Fruit fly (Drosophila melanogaster) whole organism, embryonic: Measurements from ENCODE around the gene Best3.

ENCODE experiments used
- Abd-B ChIP-seq: fragments of 200-800 bp; sonication (Bioruptor generic); optimal IDR thresholded peaks from 2 replicates; lab custom pipeline; 2018; ENCODE audit warnings: missing biosample characterization, mild to moderate bottlenecking, missing genetic modification characterization, moderate library complexity
- Atf-2 ChIP-seq: fragments of 200-800 bp; sonication (Bioruptor generic); optimal IDR thresholded peaks from 2 replicates; lab custom pipeline; 2016; ENCODE audit warnings: missing biosample characterization, missing genetic modification characterization
- BEAF-32 ChIP-seq: fragments of 200-800 bp; sonication (Bioruptor generic); optimal IDR thresholded peaks from 3 replicates; lab custom pipeline; 2017; ENCODE audit warnings: missing biosample characterization, missing genetic modification characterization, mild to moderate bottlenecking, moderate library complexity, missing genetic modification reagents
- CG10366 ChIP-seq: fragments of 200-800 bp; sonication (Bioruptor generic); IDR thresholded peaks from 2 replicates; pipeline ENCODE4 v1.3.6; 2022; ENCODE audit warnings: missing biosample characterization, missing genetic modification characterization
- CG10543 ChIP-seq: fragments of 200-800 bp; sonication (Bioruptor generic); optimal IDR thresholded peaks from 3 replicates; lab custom pipeline; 2017; ENCODE audit warnings: missing biosample characterization, mild to moderate bottlenecking, missing genetic modification characterization, moderate library complexity
- CG1233 ChIP-seq: fragments of 200-800 bp; sonication (Bioruptor generic); optimal IDR thresholded peaks from 4 replicates; lab custom pipeline; 2018; ENCODE audit warnings: missing biosample characterization, mild to moderate bottlenecking, missing genetic modification characterization
- CG12391 ChIP-seq: fragments of 200-800 bp; sonication (Bioruptor generic); optimal IDR thresholded peaks from 3 replicates; lab custom pipeline; 2018; ENCODE audit warnings: missing biosample characterization, mild to moderate bottlenecking, missing genetic modification characterization, moderate library complexity
- CG16779 ChIP-seq: fragments of 200-800 bp; sonication (Bioruptor generic); IDR thresholded peaks from 2 replicates; pipeline ENCODE4 v1.3.6; 2022; ENCODE audit warnings: missing biosample characterization, missing genetic modification characterization
- CG17359 ChIP-seq: fragments of 200-800 bp; sonication (Bioruptor generic); optimal IDR thresholded peaks from 3 replicates; lab custom pipeline; 2018; ENCODE audit warnings: missing biosample characterization, mild to moderate bottlenecking, missing genetic modification characterization, moderate library complexity
- CG33557 ChIP-seq: fragments of 200-800 bp; sonication (Bioruptor generic); optimal IDR thresholded peaks from 2 replicates; lab custom pipeline; 2019; ENCODE audit warnings: missing biosample characterization, mild to moderate bottlenecking, missing genetic modification characterization, moderate library complexity
- CG34224 ChIP-seq: fragments of 200-800 bp; sonication (Bioruptor generic); IDR thresholded peaks from 3 replicates; pipeline ENCODE4 v1.3.6; 2022; ENCODE audit warnings: missing biosample characterization, missing genetic modification characterization; ENCODE audit not compliant: partially characterized antibody
- CG6272 ChIP-seq: fragments of 200-800 bp; sonication (Bioruptor generic); IDR thresholded peaks from 2 replicates; pipeline ENCODE4 v1.3.6; 2022; ENCODE audit warnings: missing biosample characterization, missing genetic modification characterization
- CG6854 ChIP-seq: fragments of 200-800 bp; sonication (Bioruptor generic); optimal IDR thresholded peaks from 3 replicates; lab custom pipeline; 2017; ENCODE audit warnings: missing biosample characterization, mild to moderate bottlenecking, missing genetic modification characterization
- CG7987 ChIP-seq: fragments of 200-800 bp; sonication (Bioruptor generic); optimal IDR thresholded peaks from 2 replicates; lab custom pipeline; 2018; ENCODE audit warnings: missing biosample characterization, mild to moderate bottlenecking, missing genetic modification characterization, moderate library complexity
- CG8388 ChIP-seq: fragments of 200-800 bp; sonication (Bioruptor generic); optimal IDR thresholded peaks from 2 replicates; lab custom pipeline; 2019; ENCODE audit warnings: missing biosample characterization, mild to moderate bottlenecking, missing genetic modification characterization, moderate library complexity
- CG9932 ChIP-seq: fragments of 200-800 bp; sonication (Bioruptor generic); IDR thresholded peaks from 2 replicates; pipeline ENCODE4 v1.3.6; 2022; ENCODE audit warnings: missing biosample characterization, missing genetic modification characterization
- D ChIP-seq, 2 experiments: fragments of 200-800 bp in 1 of 2; fragments of >200 bp in 1 of 2; sonication (Bioruptor generic) in 1 of 2; optimal IDR thresholded peaks; 2 replicates in 1 of 2; 3 replicates in 1 of 2; lab custom pipeline; 2017; ENCODE audit warnings: mild to moderate bottlenecking in 1 of 2, missing biosample characterization in 1 of 2, missing genetic modification characterization in 1 of 2, missing genetic modification reagents in 1 of 2
- HLH4C ChIP-seq: fragments of 200-800 bp; sonication (Bioruptor generic); IDR thresholded peaks from 3 replicates; pipeline ENCODE4 v1.3.6; 2022; ENCODE audit warnings: missing biosample characterization, missing genetic modification characterization; ENCODE audit not compliant: partially characterized antibody
- HLH54F ChIP-seq: fragments of 200-800 bp; sonication (Bioruptor generic); optimal IDR thresholded peaks from 3 replicates; lab custom pipeline; 2016; ENCODE audit warnings: missing biosample characterization, missing genetic modification characterization
- HmgD ChIP-seq: fragments of 200-800 bp; sonication (Bioruptor generic); optimal IDR thresholded peaks from 3 replicates; lab custom pipeline; 2016; ENCODE audit warnings: missing biosample characterization, missing genetic modification characterization
- NFAT ChIP-seq: fragments of 200-800 bp; sonication (Bioruptor generic); IDR thresholded peaks from 2 replicates; pipeline ENCODE4 v1.3.6; 2022; ENCODE audit warnings: missing biosample characterization, missing genetic modification characterization
- Oli ChIP-seq: fragments of 200-800 bp; sonication (Bioruptor generic); optimal IDR thresholded peaks from 2 replicates; lab custom pipeline; 2018; ENCODE audit warnings: missing biosample characterization, mild to moderate bottlenecking, missing genetic modification characterization, moderate library complexity
- Spps ChIP-seq: fragments of 200-800 bp; sonication (Bioruptor generic); optimal IDR thresholded peaks from 2 replicates; lab custom pipeline; 2018; ENCODE audit warnings: missing biosample characterization, mild to moderate bottlenecking, missing genetic modification characterization
- Ssrp ChIP-seq: fragments of 200-800 bp; sonication (Bioruptor generic); optimal IDR thresholded peaks from 2 replicates; lab custom pipeline; 2018; ENCODE audit warnings: missing biosample characterization, mild to moderate bottlenecking, missing genetic modification characterization, moderate library complexity
- Taf1 ChIP-seq: fragments of 200-800 bp; sonication (Bioruptor generic); IDR thresholded peaks from 2 replicates; pipeline ENCODE4 v1.3.6; 2022; ENCODE audit warnings: missing biosample characterization, missing genetic modification characterization
- Xrp1 ChIP-seq: fragments of 200-800 bp; sonication (Bioruptor generic); IDR thresholded peaks from 2 replicates; pipeline ENCODE4 v1.3.6; 2022; ENCODE audit warnings: missing biosample characterization, missing genetic modification characterization
- ap ChIP-seq: fragments of 200-800 bp; sonication (Bioruptor generic); IDR thresholded peaks from 2 replicates; pipeline ENCODE4 v1.3.6; 2022; ENCODE audit warnings: missing biosample characterization, missing genetic modification characterization
- bowl ChIP-seq: fragments of 200-800 bp; sonication (Bioruptor generic); IDR thresholded peaks from 2 replicates; pipeline ENCODE4 v1.3.6; 2022; ENCODE audit warnings: missing biosample characterization, missing genetic modification characterization
- cato ChIP-seq: fragments of 200-800 bp; sonication (Bioruptor generic); optimal IDR thresholded peaks from 2 replicates; lab custom pipeline; 2016; ENCODE audit warnings: missing biosample characterization, missing genetic modification characterization, borderline replicate concordance
- cg ChIP-seq: fragments of 200-800 bp; sonication (Bioruptor generic); optimal IDR thresholded peaks from 3 replicates; lab custom pipeline; 2019; ENCODE audit warnings: missing biosample characterization, mild to moderate bottlenecking, missing genetic modification characterization, moderate library complexity
- crp ChIP-seq, 2 experiments: fragments of 200-800 bp; sonication (Bioruptor generic); optimal IDR thresholded peaks; 2 replicates in 1 of 2; 3 replicates in 1 of 2; lab custom pipeline; 2017; ENCODE audit warnings: missing biosample characterization in 2 of 2, missing genetic modification characterization in 2 of 2, mild to moderate bottlenecking in 1 of 2, moderate library complexity in 1 of 2
- danr ChIP-seq: fragments of 200-800 bp; sonication (Bioruptor generic); IDR thresholded peaks from 2 replicates; pipeline ENCODE4 v1.3.6; 2022; ENCODE audit warnings: missing biosample characterization, missing genetic modification characterization
- fd96Cb ChIP-seq: fragments of 200-800 bp; sonication (Bioruptor generic); optimal IDR thresholded peaks from 2 replicates; lab custom pipeline; 2018; ENCODE audit warnings: missing biosample characterization, mild to moderate bottlenecking, missing genetic modification characterization, moderate library complexity
- grau ChIP-seq: fragments of 200-800 bp; optimal IDR thresholded peaks from 3 replicates; lab custom pipeline; 2019; ENCODE audit warnings: missing biosample characterization, mild to moderate bottlenecking, missing genetic modification characterization, moderate library complexity
- hbn ChIP-seq: fragments of 200-800 bp; sonication (Bioruptor generic); IDR thresholded peaks from 2 replicates; pipeline ENCODE4 v1.3.6; 2022; ENCODE audit warnings: missing biosample characterization, missing genetic modification characterization; ENCODE audit not compliant: partially characterized antibody
- insv ChIP-seq, 2 experiments: fragments of 200-800 bp; sonication (Bioruptor generic); optimal IDR thresholded peaks; 3 replicates each; lab custom pipeline; 2016 to 2018; ENCODE audit warnings: missing biosample characterization in 2 of 2, missing genetic modification characterization in 2 of 2
- inv ChIP-seq: fragments of 200-800 bp; sonication (Bioruptor generic); IDR thresholded peaks from 2 replicates; pipeline ENCODE4 v1.3.6; 2022; ENCODE audit warnings: missing biosample characterization, missing genetic modification characterization; ENCODE audit not compliant: partially characterized antibody
- klu ChIP-seq: fragments of 200-800 bp; sonication (Bioruptor generic); IDR thresholded peaks from 2 replicates; pipeline ENCODE4 v1.3.6; 2022; ENCODE audit warnings: missing biosample characterization, missing genetic modification characterization
- kni ChIP-seq: fragments of 200-800 bp; sonication (Bioruptor generic); optimal IDR thresholded peaks from 3 replicates; lab custom pipeline; 2017; ENCODE audit warnings: mild to moderate bottlenecking, missing biosample characterization, missing genetic modification reagents, missing genetic modification characterization
- lilli ChIP-seq: fragments of 200-800 bp; sonication (Bioruptor generic); optimal IDR thresholded peaks from 3 replicates; lab custom pipeline; 2016; ENCODE audit warnings: missing biosample characterization, missing genetic modification characterization
- lmd ChIP-seq: fragments of 200-800 bp; sonication (Bioruptor generic); IDR thresholded peaks from 2 replicates; pipeline ENCODE4 v1.3.6; 2022; ENCODE audit warnings: missing biosample characterization, missing genetic modification characterization
- p53 ChIP-seq: fragments of 200-800 bp; sonication (Bioruptor generic); optimal IDR thresholded peaks from 2 replicates; lab custom pipeline; 2016; ENCODE audit warnings: missing biosample characterization, missing genetic modification characterization
- tll ChIP-seq, 2 experiments: fragments of 200-800 bp in 1 of 2; fragments of >200 bp in 1 of 2; sonication (Bioruptor generic) in 1 of 2; optimal IDR thresholded peaks; 2 replicates each; lab custom pipeline; 2017 to 2019; ENCODE audit warnings: missing biosample characterization in 2 of 2, missing genetic modification characterization in 2 of 2, mild to moderate bottlenecking in 1 of 2, moderate library complexity in 1 of 2
- toy ChIP-seq: fragments of 200-800 bp; sonication (Bioruptor generic); IDR thresholded peaks from 2 replicates; pipeline ENCODE4 v1.3.6; 2022; ENCODE audit warnings: missing biosample characterization, missing genetic modification characterization
- trh ChIP-seq: fragments of 200-800 bp; sonication (Bioruptor generic); optimal IDR thresholded peaks from 2 replicates; lab custom pipeline; 2016; ENCODE audit warnings: missing biosample characterization, missing genetic modification characterization
- vvl ChIP-seq: fragments of 200-800 bp; sonication (Bioruptor generic); IDR thresholded peaks from 2 replicates; pipeline ENCODE4 v1.3.6; 2022; ENCODE audit warnings: missing biosample characterization, missing genetic modification characterization
- zen ChIP-seq: fragments of 200-800 bp; sonication (Bioruptor generic); optimal IDR thresholded peaks from 3 replicates; lab custom pipeline; 2018; ENCODE audit warnings: missing biosample characterization, mild to moderate bottlenecking, missing genetic modification characterization, moderate library complexity

The Best3 gene

dm6 chr3L:15329261-15330160, 26.9 kb upstream of the Best3 start (continued):
- TF ChIP-seq zen (tag; lab: Kevin White, UChicago) (peak; percentile 90), CG1233 (no peak), crp (GFP tag; optimal IDR thresholded peaks at IDR 0.05; lab: Kevin White, UChicago) (peak in 1 of 2 experiments; percentile 54), danr (GFP tag; lab: Robert Waterston, UW) (no peak), HmgD (GFP tag; lab: Kevin White, UChicago) (no peak), Spps (tag; lab: Kevin White, UChicago) (no peak), HLH54F (GFP tag; lab: Kevin White, UChicago) (no peak), lmd (GFP tag; lab: Robert Waterston, UW) (no peak), D (optimal IDR thresholded peaks at IDR 0.05; lab: Kevin White, UChicago) (peak; percentile 94), D (GFP tag; optimal IDR thresholded peaks at IDR 0.05; lab: Kevin White, UChicago) (no peak), Oli (no peak), cg (GFP tag; lab: Kevin White, UChicago) (peak; percentile 70), CG6854 (GFP tag; lab: Kevin White, UChicago) (no peak), klu (GFP tag; lab: Robert Waterston, UW) (no peak), Ssrp (tag; lab: Kevin White, UChicago) (no peak), cato (GFP tag; lab: Kevin White, UChicago) (no peak), CG10543 (GFP tag; lab: Kevin White, UChicago) (no peak), HLH4C (GFP tag; lab: Robert Waterston, UW) (no peak), fd96Cb (tag; lab: Kevin White, UChicago) (no peak), tll (GFP tag; optimal IDR thresholded peaks at IDR 0.05; lab: Kevin White, UChicago) (peak in 1 of 2 experiments; percentile 41), BEAF-32 (GFP tag; lab: Kevin White, UChicago) (no peak), p53 (GFP tag; lab: Kevin White, UChicago) (no peak), CG33557 (GFP tag; lab: Kevin White, UChicago) (no peak), Xrp1 (GFP tag; lab: Robert Waterston, UW) (no peak), lilli (no peak), Abd-B (GFP tag; lab: Kevin White, UChicago) (no peak), vvl (GFP tag; lab: Robert Waterston, UW) (no peak), NFAT (GFP tag; lab: Robert Waterston, UW) (no peak), trh (GFP tag; lab: Kevin White, UChicago) (no peak), CG9932 (GFP tag; lab: Robert Waterston, UW) (no peak), inv (GFP tag; lab: Robert Waterston, UW) (no peak), insv (GFP tag; optimal IDR thresholded peaks at IDR 0.05; lab: Kevin White, UChicago) (peak in 1 of 2 experiments; percentile 33), hbn (GFP tag; lab: Robert Waterston, UW) (0 out of 2 replicates have a peak, but pooled peaks have one; percentile 21), ap (GFP tag; lab: Robert Waterston, UW) (no peak), CG6272 (GFP tag; lab: Robert Waterston, UW) (no peak), Taf1 (no peak), CG7987 (no peak), bowl (GFP tag; lab: Robert Waterston, UW) (no peak), CG12391 (tag; lab: Kevin White, UChicago) (no peak), CG8388 (GFP tag; lab: Kevin White, UChicago) (peak; percentile 80), CG10366 (GFP tag; lab: Robert Waterston, UW) (no peak), grau (no peak), Atf-2 (no peak), CG34224 (GFP tag; lab: Robert Waterston, UW) (0 out of 3 replicates have a peak, but pooled peaks have one; percentile 13), CG16779 (GFP tag; lab: Robert Waterston, UW) (no peak), CG17359 (tag; lab: Kevin White, UChicago) (no peak), kni (GFP tag; lab: Kevin White, UChicago) (peak; percentile 45), toy (no peak)
